Worm (Caenorhabditis elegans): Measurements from ENCODE around the gene srh-102.

- TF ChIP-seq elt-3 (tag; optimal IDR thresholded peaks at IDR 0.05) (no peak), ama-1 (optimal IDR thresholded peaks at IDR 0.05) (no peak), ztf-11 (tag; optimal IDR thresholded peaks at IDR 0.05) (no peak)
Measured at ce11 chrV:17170822-17171221, 5.5 kb upstream of the srh-102 start, which contains the start of gene srw-51.
